Fruit fly (Drosophila melanogaster) whole organism, embryonic: ENCODE data around the gene FoxL1.

Source experiments
- CG8765 ChIP-seq: fragments of 200-800 bp; sonication (Bioruptor generic); IDR thresholded peaks from 2 replicates; pipeline ENCODE4 v1.3.6; 2022; ENCODE audit warnings: missing biosample characterization, missing genetic modification characterization
- CTCF ChIP-seq: fragments of 200-800 bp; sonication (Bioruptor generic); optimal IDR thresholded peaks from 2 replicates; lab custom pipeline; 2017; ENCODE audit warnings: missing biosample characterization, mild to moderate bottlenecking, missing genetic modification characterization, moderate library complexity
- Dfd ChIP-seq, 2 experiments: fragments of >200 bp; optimal IDR thresholded peaks; 2 replicates each; lab custom pipeline; 2017; ENCODE audit warnings: missing biosample characterization in 2 of 2, missing genetic modification characterization in 2 of 2
- H2.0 ChIP-seq: fragments of 200-800 bp; sonication (Bioruptor generic); IDR thresholded peaks from 2 replicates; pipeline ENCODE4 v1.3.6; 2022; ENCODE audit warnings: missing biosample characterization, missing genetic modification characterization
- Mes4 ChIP-seq: fragments of 200-800 bp; sonication (Bioruptor generic); optimal IDR thresholded peaks from 2 replicates; lab custom pipeline; 2016; ENCODE audit warnings: missing biosample characterization, missing genetic modification characterization
- ap ChIP-seq: fragments of 200-800 bp; sonication (Bioruptor generic); IDR thresholded peaks from 2 replicates; pipeline ENCODE4 v1.3.6; 2022; ENCODE audit warnings: missing biosample characterization, missing genetic modification characterization
- bab2 ChIP-seq: fragments of 200-800 bp; sonication (Bioruptor generic); optimal IDR thresholded peaks from 2 replicates; lab custom pipeline; 2016; ENCODE audit warnings: missing biosample characterization, missing genetic modification characterization
- chinmo ChIP-seq: fragments of 200-800 bp; sonication (Bioruptor generic); IDR thresholded peaks from 4 replicates; pipeline ENCODE4 v1.3.6; 2022; ENCODE audit warnings: missing biosample characterization, missing genetic modification characterization; ENCODE audit not compliant: partially characterized antibody
- dysf ChIP-seq: fragments of 200-800 bp; sonication (Bioruptor generic); IDR thresholded peaks from 3 replicates; pipeline ENCODE4 v1.3.6; 2022; ENCODE audit warnings: missing biosample characterization, missing genetic modification characterization
- jumu ChIP-seq: fragments of 200-800 bp; sonication (Bioruptor generic); optimal IDR thresholded peaks from 3 replicates; lab custom pipeline; 2016; ENCODE audit warnings: missing biosample characterization, missing genetic modification characterization
- tin ChIP-seq: fragments of 200-800 bp; sonication (Bioruptor generic); optimal IDR thresholded peaks from 3 replicates; lab custom pipeline; 2016; ENCODE audit warnings: missing biosample characterization, missing genetic modification characterization

- TF ChIP-seq Mes4, result no peak
- no peak for TF ChIP-seq dysf (GFP tag; lab: Robert Waterston, UW)
- no peak for TF ChIP-seq ap (GFP tag; lab: Robert Waterston, UW)
- TF ChIP-seq Dfd (GFP tag; optimal IDR thresholded peaks at IDR 0.05; lab: Kevin White, UChicago), result no peak
- TF ChIP-seq jumu (GFP tag; lab: Kevin White, UChicago), result no peak
- no peak for TF ChIP-seq bab2 (GFP tag; lab: Kevin White, UChicago)
- no peak for TF ChIP-seq tin
- no peak for TF ChIP-seq CG8765
- TF ChIP-seq CTCF (GFP tag; lab: Kevin White, UChicago), result no peak
- TF ChIP-seq H2.0 (GFP tag; lab: Robert Waterston, UW), result no peak
- TF ChIP-seq chinmo, result no peak
Observed at dm6 chr3L:4001500-4001899, 17.2 kb upstream of the FoxL1 start.
